Worm (Caenorhabditis elegans): ENCODE results near the gene srw-4.

- TF ChIP-seq nhr-2 (tag; optimal IDR thresholded peaks at IDR 0.05) (no peak), mep-1 (tag; optimal IDR thresholded peaks at IDR 0.05) (no peak), unc-62 (GFP tag; optimal IDR thresholded peaks at IDR 0.05) (no peak), mab-5 (tag; optimal IDR thresholded peaks at IDR 0.05) (no peak), blmp-1 (tag; optimal IDR thresholded peaks at IDR 0.05) (no peak), nhr-76 (tag; optimal IDR thresholded peaks at IDR 0.05) (no peak), elt-3 (tag; optimal IDR thresholded peaks at IDR 0.05) (no peak), pha-4 (tag; optimal IDR thresholded peaks at IDR 0.05) (no peak), elt-1 (tag; optimal IDR thresholded peaks at IDR 0.05; ENCODE audit: borderline replicate concordance, insufficient read depth) (no peak), nhr-12 (tag; optimal IDR thresholded peaks at IDR 0.05) (no peak), ceh-39 (tag; optimal IDR thresholded peaks at IDR 0.05) (no peak), sptf-1 (tag; optimal IDR thresholded peaks at IDR 0.05) (no peak), nhr-237 (tag; optimal IDR thresholded peaks at IDR 0.05) (no peak), ces-1 (GFP tag; optimal IDR thresholded peaks at IDR 0.05) (no peak)
Observed at ce11 chrV:2881565-2881964, 7.0 kb downstream of the srw-4 start.
